Worm (Caenorhabditis elegans) whole organism, L3 larva: ENCODE measurements around the gene C47E8.11.

Source experiments
- ZK546.5 ChIP-seq: sonication (generic microtip); optimal IDR thresholded peaks from 2 replicates; lab custom pipeline; 2017; ENCODE audit warnings: missing biosample characterization, missing genetic modification characterization
- ama-1 ChIP-seq: fragments of 150-350 bp; optimal IDR thresholded peaks from 2 replicates; lab custom pipeline; 2018
- ceh-16 ChIP-seq: sonication (generic microtip); optimal IDR thresholded peaks from 2 replicates; lab custom pipeline; 2017; ENCODE audit warnings: missing biosample characterization, missing genetic modification characterization
- ceh-9 ChIP-seq: sonication (generic microtip); optimal IDR thresholded peaks from 2 replicates; lab custom pipeline; 2018; ENCODE audit warnings: missing biosample characterization, missing genetic modification characterization
- egl-5 ChIP-seq: fragments of 150-350 bp; optimal IDR thresholded peaks from 2 replicates; lab custom pipeline; 2017; ENCODE audit warnings: missing biosample characterization, missing genetic modification reagents, missing genetic modification characterization, inconsistent platforms
- elt-1 ChIP-seq: fragments of 150-350 bp; optimal IDR thresholded peaks from 2 replicates; lab custom pipeline; 2014; ENCODE audit warnings: missing biosample characterization, missing genetic modification characterization
- elt-2 ChIP-seq: sonication (generic microtip); optimal IDR thresholded peaks from 2 replicates; lab custom pipeline; 2016; ENCODE audit warnings: missing genetic modification reagents, mild to moderate bottlenecking, missing genetic modification characterization, missing compliant biosample characterization
- elt-3 ChIP-seq, 3 experiments: fragments of 150-350 bp in 1 of 3; sonication (generic microtip) in 2 of 3; optimal IDR thresholded peaks; 2 replicates in 2 of 3; 4 replicates in 1 of 3; lab custom pipeline; 2014 to 2017; ENCODE audit warnings: missing biosample characterization in 3 of 3, missing genetic modification characterization in 3 of 3
- fkh-2 ChIP-seq: fragments of 150-350 bp; optimal IDR thresholded peaks from 2 replicates; lab custom pipeline; 2014; ENCODE audit warnings: missing biosample characterization, missing genetic modification reagents, missing genetic modification characterization
- fos-1 ChIP-seq: fragments of 150-350 bp; optimal IDR thresholded peaks from 2 replicates; lab custom pipeline; 2014; ENCODE audit warnings: missing biosample characterization, missing genetic modification characterization
- hmg-11 ChIP-seq: sonication (generic microtip); optimal IDR thresholded peaks from 2 replicates; lab custom pipeline; 2016; ENCODE audit warnings: missing genetic modification characterization, missing compliant biosample characterization
- jun-1 ChIP-seq: fragments of 150-350 bp; optimal IDR thresholded peaks from 2 replicates; lab custom pipeline; 2014; ENCODE audit warnings: missing biosample characterization, missing genetic modification reagents, missing genetic modification characterization
- lin-15B ChIP-seq: fragments of 150-350 bp; optimal IDR thresholded peaks from 2 replicates; lab custom pipeline; 2014; ENCODE audit warnings: missing biosample characterization, missing genetic modification characterization
- lin-39 ChIP-seq: fragments of 150-350 bp; optimal IDR thresholded peaks from 2 replicates; lab custom pipeline; 2018; ENCODE audit warnings: missing biosample characterization, missing genetic modification reagents, missing genetic modification characterization
- lsy-12 ChIP-seq: sonication (generic microtip); optimal IDR thresholded peaks from 2 replicates; lab custom pipeline; 2016; ENCODE audit warnings: mild to moderate bottlenecking, missing genetic modification characterization, missing compliant biosample characterization
- mdl-1 ChIP-seq: fragments of 150-350 bp; optimal IDR thresholded peaks from 2 replicates; lab custom pipeline; 2014; ENCODE audit warnings: missing biosample characterization, missing genetic modification characterization
- nfya-1 ChIP-seq: sonication (generic microtip); optimal IDR thresholded peaks from 2 replicates; lab custom pipeline; 2017; ENCODE audit warnings: missing genetic modification characterization, mild to moderate bottlenecking, missing compliant biosample characterization, antibody characterized with exemption, moderate library complexity; ENCODE audit not compliant: insufficient read depth
- nhr-23 ChIP-seq: fragments of 150-350 bp; optimal IDR thresholded peaks from 2 replicates; lab custom pipeline; 2014; ENCODE audit warnings: missing biosample characterization, missing genetic modification reagents, missing genetic modification characterization
- nhr-237 ChIP-seq: fragments of 150-350 bp; optimal IDR thresholded peaks from 2 replicates; lab custom pipeline; 2014; ENCODE audit warnings: missing biosample characterization, missing genetic modification characterization
- nhr-25 ChIP-seq: sonication (generic microtip); optimal IDR thresholded peaks from 2 replicates; lab custom pipeline; 2017; ENCODE audit warnings: missing biosample characterization, missing genetic modification characterization
- nhr-28 ChIP-seq: fragments of 150-350 bp; optimal IDR thresholded peaks from 2 replicates; lab custom pipeline; 2014; ENCODE audit warnings: missing biosample characterization, missing genetic modification characterization
- nhr-43 ChIP-seq: sonication (generic microtip); optimal IDR thresholded peaks from 2 replicates; lab custom pipeline; 2016; ENCODE audit warnings: mild to moderate bottlenecking, missing genetic modification characterization, missing compliant biosample characterization; ENCODE audit not compliant: poor library complexity, severe bottlenecking
- nhr-67 ChIP-seq: fragments of 150-350 bp; optimal IDR thresholded peaks from 2 replicates; lab custom pipeline; 2014; ENCODE audit warnings: missing biosample characterization, missing genetic modification characterization
- nhr-76 ChIP-seq: fragments of 150-350 bp; sonication (generic microtip); optimal IDR thresholded peaks from 5 replicates; lab custom pipeline; 2014; ENCODE audit warnings: missing biosample characterization, missing genetic modification characterization
- pha-4 ChIP-seq: fragments of 150-350 bp; optimal IDR thresholded peaks from 2 replicates; lab custom pipeline; 2014; ENCODE audit warnings: missing biosample characterization, missing genetic modification reagents, missing genetic modification characterization
- pqm-1 ChIP-seq: fragments of 150-350 bp; optimal IDR thresholded peaks from 2 replicates; lab custom pipeline; 2017; ENCODE audit warnings: missing biosample characterization, missing genetic modification characterization, inconsistent platforms
- sea-2 ChIP-seq: fragments of 150-350 bp; sonication (generic microtip); optimal IDR thresholded peaks from 4 replicates; lab custom pipeline; 2014; ENCODE audit warnings: missing biosample characterization, missing genetic modification reagents, missing genetic modification characterization
- snpc-4 ChIP-seq: fragments of 150-350 bp; optimal IDR thresholded peaks from 2 replicates; lab custom pipeline; 2014; ENCODE audit warnings: missing biosample characterization, missing genetic modification characterization
- tbx-2 ChIP-seq: sonication (generic microtip); optimal IDR thresholded peaks from 2 replicates; lab custom pipeline; 2016; ENCODE audit warnings: mild to moderate bottlenecking, missing genetic modification characterization, missing compliant biosample characterization
- unc-62 ChIP-seq: fragments of 150-350 bp; sonication (generic microtip); optimal IDR thresholded peaks from 4 replicates; lab custom pipeline; 2014; ENCODE audit warnings: missing biosample characterization, missing genetic modification reagents, missing genetic modification characterization
- zag-1 ChIP-seq: fragments of 150-350 bp; optimal IDR thresholded peaks from 2 replicates; lab custom pipeline; 2014; ENCODE audit warnings: missing biosample characterization, missing genetic modification characterization
- ztf-4 ChIP-seq: fragments of 150-350 bp; optimal IDR thresholded peaks from 2 replicates; lab custom pipeline; 2014; ENCODE audit warnings: missing biosample characterization, missing genetic modification characterization

C47E8.11 gene

DNA sequence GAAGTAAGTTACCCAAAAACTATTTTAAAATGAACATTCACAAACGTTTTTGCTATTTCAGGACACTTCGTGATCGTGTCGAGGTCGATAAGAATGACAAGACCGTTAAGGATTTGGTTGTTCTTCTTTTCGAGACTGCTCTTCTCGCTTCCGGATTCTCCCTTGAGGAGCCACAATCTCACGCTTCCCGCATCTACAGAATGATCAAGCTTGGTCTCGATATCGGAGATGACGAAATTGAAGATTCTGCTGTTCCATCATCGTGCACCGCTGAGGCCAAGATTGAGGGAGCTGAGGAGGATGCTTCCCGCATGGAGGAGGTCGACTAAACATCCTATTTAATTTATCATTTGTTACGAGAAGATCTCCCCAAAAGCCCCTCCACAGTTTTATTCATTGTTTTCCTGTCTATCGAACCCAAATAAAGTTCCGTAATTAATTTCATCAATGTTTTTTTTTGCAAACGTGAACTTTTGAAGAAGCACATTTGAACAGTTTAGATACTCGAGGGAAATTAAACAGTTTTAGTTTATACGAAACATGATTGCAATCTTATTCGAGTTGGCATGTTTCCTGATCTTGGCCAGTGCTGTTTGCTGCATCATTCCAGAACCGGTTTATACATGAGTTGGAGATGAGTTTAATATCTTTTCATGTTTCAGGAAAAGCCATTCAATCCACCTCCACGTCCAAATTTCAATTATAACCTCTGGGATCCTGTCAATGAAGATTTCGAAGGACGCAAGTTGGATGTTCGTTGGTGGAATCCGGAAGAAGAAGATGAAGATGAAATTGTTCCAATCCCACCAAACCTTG lies at the start of gene C47E8.11:
Gene C47E8.11, plus strand, starts transcription at position 520 of the 816 bp plus-strand sequence.
- TF ChIP-seq hmg-11 (tag; lab: Kevin White, UChicago) = peak; percentile 22
- peak; percentile 99 for TF ChIP-seq ama-1
- TF ChIP-seq pha-4 (tag; lab: Kevin White, UChicago) = peak; percentile 79
- no peak for TF ChIP-seq ceh-16 (tag; lab: Kevin White, UChicago)
- no peak for TF ChIP-seq elt-1 (tag; lab: Kevin White, UChicago)
- TF ChIP-seq lsy-12 (tag; lab: Kevin White, UChicago) = peak; percentile 37
- TF ChIP-seq lin-39 (tag; lab: Kevin White, UChicago) = peak; percentile 45
- no peak for TF ChIP-seq unc-62 (GFP tag; lab: Kevin White, UChicago)
- TF ChIP-seq nhr-237 (tag; lab: Kevin White, UChicago) = no peak
- TF ChIP-seq nfya-1 (tag; lab: Kevin White, UChicago) = peak; percentile 60
- peak; percentile 42 for TF ChIP-seq elt-2 (tag; lab: Kevin White, UChicago)
- peak; percentile 81 for TF ChIP-seq tbx-2 (tag; lab: Kevin White, UChicago)
- peak; percentile 29 for TF ChIP-seq fos-1 (tag; lab: Kevin White, UChicago)
- peak; percentile 89 for TF ChIP-seq nhr-25 (tag; lab: Kevin White, UChicago)
- TF ChIP-seq pqm-1 = no peak
- peak; percentile 71 for TF ChIP-seq ztf-4
- TF ChIP-seq nhr-67 (tag; lab: Kevin White, UChicago) = no peak
- peak; percentile 64 for TF ChIP-seq nhr-23
- TF ChIP-seq nhr-43 (tag; lab: Kevin White, UChicago) = peak; percentile 59
- TF ChIP-seq mdl-1 (tag; lab: Kevin White, UChicago) = no peak
- peak; percentile 52 for TF ChIP-seq snpc-4 (tag; lab: Kevin White, UChicago)
- peak; percentile 26 for TF ChIP-seq egl-5 (tag; lab: Kevin White, UChicago)

DNA sequence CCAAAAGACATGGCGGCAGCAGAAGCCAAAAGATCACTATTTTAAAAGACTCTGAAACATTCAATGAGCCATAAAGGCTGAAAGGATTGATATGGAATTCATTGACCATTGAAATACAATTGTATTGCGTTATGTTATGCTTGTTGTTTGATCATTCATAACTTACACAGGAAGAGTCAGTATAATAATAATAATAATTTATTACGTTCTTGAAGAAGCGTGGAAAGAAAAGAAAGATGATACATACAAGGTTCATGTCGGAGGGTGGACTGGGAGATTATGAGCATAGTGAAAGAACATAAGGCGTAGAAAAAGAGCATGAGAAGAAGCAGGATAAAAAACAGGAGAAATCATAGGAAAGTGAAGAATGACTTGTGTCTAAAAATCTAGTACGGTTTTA lies 48.3 kb upstream of the C47E8.11 start, which contains the start of gene F43D2.7:
Gene F43D2.7, minus strand, starts transcription at position 101 of the 400 bp plus-strand sequence.
- TF ChIP-seq sea-2 (GFP tag; lab: Kevin White, UChicago) = no peak
- TF ChIP-seq nhr-76 (tag; lab: Kevin White, UChicago) = no peak
- TF ChIP-seq ceh-9 (tag; lab: Kevin White, UChicago) = no peak
- TF ChIP-seq elt-3 (tag; optimal IDR thresholded peaks at IDR 0.05; lab: Kevin White, UChicago) = no peak
- no peak for TF ChIP-seq ZK546.5
- TF ChIP-seq ztf-4 = no peak

ce11 chrV:14640769-14641168 lies 47.6 kb upstream of the C47E8.11 start, which contains the start of gene C54G10.1:
TSS of gene C54G10.1 (plus strand) at chrV:14641101.
- TF ChIP-seq pha-4 (tag; lab: Kevin White, UChicago) (peak; percentile 22), ztf-4 (no peak), elt-2 (tag; lab: Kevin White, UChicago) (peak; percentile 83), nhr-23 (no peak), pqm-1 (peak; percentile 72), jun-1 (tag; lab: Kevin White, UChicago) (peak; percentile 15), nfya-1 (tag; lab: Kevin White, UChicago) (no peak), nhr-28 (tag; lab: Kevin White, UChicago) (no peak)

DNA sequence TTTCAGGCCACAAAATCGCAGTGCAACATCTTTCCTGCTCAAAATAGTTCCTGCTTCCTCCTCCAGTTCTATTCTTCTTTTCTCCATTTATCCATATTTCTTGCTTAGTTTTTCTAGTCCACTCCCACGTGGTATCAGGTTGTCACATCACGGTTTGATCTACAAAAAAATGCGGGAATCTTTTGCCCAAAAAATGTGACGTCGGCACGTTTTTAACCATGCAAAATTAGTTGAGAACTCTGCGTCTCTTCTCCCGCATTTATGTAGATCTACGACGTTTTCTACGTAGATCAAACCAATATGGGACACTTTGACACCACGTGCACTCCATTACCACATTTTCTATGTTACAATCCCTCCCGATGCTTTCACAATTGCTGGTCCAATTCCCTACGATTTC lies 46.4 kb upstream of the C47E8.11 start:
- TF ChIP-seq zag-1 = no peak
- TF ChIP-seq nhr-237 (tag; lab: Kevin White, UChicago) = no peak
- no peak for TF ChIP-seq ceh-16 (tag; lab: Kevin White, UChicago)
- no peak for TF ChIP-seq tbx-2 (tag; lab: Kevin White, UChicago)
- TF ChIP-seq nhr-23 = no peak
- TF ChIP-seq elt-3 (tag; optimal IDR thresholded peaks at IDR 0.05; lab: Kevin White, UChicago) = no peak
- no peak for TF ChIP-seq ceh-9 (tag; lab: Kevin White, UChicago)
- TF ChIP-seq lin-15B = no peak
- no peak for TF ChIP-seq lin-39 (tag; lab: Kevin White, UChicago)
- no peak for TF ChIP-seq jun-1 (tag; lab: Kevin White, UChicago)
- TF ChIP-seq fkh-2 = no peak
- TF ChIP-seq nfya-1 (tag; lab: Kevin White, UChicago) = no peak
- TF ChIP-seq unc-62 (GFP tag; lab: Kevin White, UChicago) = no peak
- TF ChIP-seq elt-1 (tag; lab: Kevin White, UChicago) = no peak
